Worm (Caenorhabditis elegans) whole organism, L4/young adult: ENCODE results near the gene C04F6.7.

ENCODE experiments used
- dao-5 ChIP-seq: sonication (generic microtip); optimal IDR thresholded peaks from 2 replicates; lab custom pipeline; 2016; ENCODE audit warnings: missing genotype, missing genetic modification characterization, moderate library complexity, missing compliant biosample characterization
- him-1 ChIP-seq: sonication (generic microtip); optimal IDR thresholded peaks from 2 replicates; lab custom pipeline; 2016; ENCODE audit warnings: missing genotype, missing genetic modification reagents, missing genetic modification characterization, missing compliant biosample characterization

ce11 chrX:3453870-3454269 lies 34.9 kb upstream of the C04F6.7 start:
- TF ChIP-seq him-1 (no peak), dao-5 (tag; lab: Kevin White, UChicago) (no peak)
